Worm (Caenorhabditis elegans) whole organism, young adult: ENCODE data around the gene rpl-22.

Experiments used
- efl-1 ChIP-seq: fragments of 150-350 bp; optimal IDR thresholded peaks from 2 replicates; lab custom pipeline; 2014; ENCODE audit warnings: missing biosample characterization, missing genetic modification reagents, missing genetic modification characterization
- pbrm-1 ChIP-seq: fragments of 200-800 bp; sonication (Bioruptor generic); IDR thresholded peaks from 2 replicates; pipeline ENCODE4 v1.3.6; 2022; ENCODE audit warnings: missing genetic modification reagents, missing genetic modification characterization, missing compliant biosample characterization

ce11 chrII:5055129-5055666, at the start of gene rpl-22, which contains the start of gene ify-1:
- peak; percentile 89 for TF ChIP-seq pbrm-1 (GFP tag; lab: Robert Waterston, UW)
- TF ChIP-seq efl-1 (GFP tag; lab: Kevin White, UChicago) = peak; percentile 80
